Fruit fly (Drosophila melanogaster): Measurements from ENCODE around the gene CG33281.

CG33281 gene

dm6 chr2L:3323319-3324287 lies at the start of gene CG33281:
Gene CG33281 (plus strand): TSS chr2L:3324237.
- no peak for TF ChIP-seq Lpt (GFP tag; optimal IDR thresholded peaks at IDR 0.05)
- TF ChIP-seq fkh (GFP tag; optimal IDR thresholded peaks at IDR 0.05), result peak; percentile 53

- TF ChIP-seq CG34406 (GFP tag; optimal IDR thresholded peaks at IDR 0.05) (no peak), acj6 (GFP tag; optimal IDR thresholded peaks at IDR 0.05) (no peak), CG31627 (GFP tag; optimal IDR thresholded peaks at IDR 0.05) (no peak)
These were observed 45.3 kb upstream of the CG33281 start for dm6 chr2L:3278786-3279185.

- TF ChIP-seq CG10669 (GFP tag; optimal IDR thresholded peaks at IDR 0.05), result peak; percentile 16
- 0 out of 3 replicates have a peak, but pooled peaks have one; percentile 38 for TF ChIP-seq CG6163 (GFP tag; IDR thresholded peaks at IDR 0.05)
- TF ChIP-seq vri (GFP tag; optimal IDR thresholded peaks at IDR 0.05), result no peak
- TF ChIP-seq Gug (GFP tag; IDR thresholded peaks at IDR 0.05), result no peak
- TF ChIP-seq svp (GFP tag), result no peak
- TF ChIP-seq fkh (GFP tag; optimal IDR thresholded peaks at IDR 0.05), result peak; percentile 84
- peak; percentile 20 for TF ChIP-seq CG10631 (GFP tag; optimal IDR thresholded peaks at IDR 0.05)
- TF ChIP-seq dac (GFP tag; optimal IDR thresholded peaks at IDR 0.05), result no peak
- TF ChIP-seq CG1621 (tag; optimal IDR thresholded peaks at IDR 0.05), result no peak
- no peak for TF ChIP-seq Sox15 (GFP tag; optimal IDR thresholded peaks at IDR 0.05)
- no peak for TF ChIP-seq CG3919 (GFP tag; optimal IDR thresholded peaks at IDR 0.05)
- peak; percentile 36; the same call in 1 of the 3 replicates for TF ChIP-seq eg (GFP tag; IDR thresholded peaks at IDR 0.05)
These were observed 43.5 kb upstream of the CG33281 start, which contains the start of gene OtopLb for dm6 chr2L:3280484-3280993. Gene OtopLb (minus strand): TSS chr2L:3280534.

dm6 chr2L:3293718-3294340 lies 30.2 kb upstream of the CG33281 start:
- TF ChIP-seq dac (GFP tag; optimal IDR thresholded peaks at IDR 0.05), result no peak
- TF ChIP-seq svp (GFP tag), result peak; percentile 74
- TF ChIP-seq Hr39 (GFP tag; optimal IDR thresholded peaks at IDR 0.05), result no peak
- no peak for TF ChIP-seq CG3919 (GFP tag; optimal IDR thresholded peaks at IDR 0.05)
- no peak for TF ChIP-seq Eip75B (GFP tag; optimal IDR thresholded peaks at IDR 0.05)

dm6 chr2L:3294572-3294971 lies 29.5 kb upstream of the CG33281 start, which contains the start of gene CG9664:
Gene CG9664 (minus strand): TSS chr2L:3294706.
- TF ChIP-seq svp (GFP tag) (peak; percentile 33), Eip93F (GFP tag; optimal IDR thresholded peaks at IDR 0.05) (peak; percentile 49), Sox14 (GFP tag; optimal IDR thresholded peaks at IDR 0.05) (no peak), Eip78C (GFP tag) (peak; percentile 48)

dm6 chr2L:3298065-3298469 lies 26.0 kb upstream of the CG33281 start:
- TF ChIP-seq vri (GFP tag; optimal IDR thresholded peaks at IDR 0.05) (peak; percentile 59), svp (GFP tag) (peak; percentile 59), CG8632 (GFP tag; optimal IDR thresholded peaks at IDR 0.05) (no peak), eg (GFP tag; IDR thresholded peaks at IDR 0.05) (no peak), pdm3 (GFP tag; optimal IDR thresholded peaks at IDR 0.05) (no peak)

- no peak for TF ChIP-seq CG8632 (GFP tag; optimal IDR thresholded peaks at IDR 0.05)
- TF ChIP-seq Hr39 (GFP tag; optimal IDR thresholded peaks at IDR 0.05), result no peak
- no peak for TF ChIP-seq fd59A (GFP tag; optimal IDR thresholded peaks at IDR 0.05)
- no peak for TF ChIP-seq dsx (GFP tag; optimal IDR thresholded peaks at IDR 0.05; ENCODE audit: poor library complexity, severe bottlenecking)
- TF ChIP-seq CG3919 (GFP tag; optimal IDR thresholded peaks at IDR 0.05), result no peak
- TF ChIP-seq spab (GFP tag; optimal IDR thresholded peaks at IDR 0.05), result no peak
- no peak for TF ChIP-seq Eip78C (GFP tag)
- TF ChIP-seq fd85E (GFP tag; optimal IDR thresholded peaks at IDR 0.05), result no peak
- no peak for TF ChIP-seq Lpt (GFP tag; optimal IDR thresholded peaks at IDR 0.05)
- no peak for TF ChIP-seq OdsH (GFP tag; optimal IDR thresholded peaks at IDR 0.05)
- no peak for TF ChIP-seq CG1621 (tag; optimal IDR thresholded peaks at IDR 0.05)
- no peak for TF ChIP-seq CG9139 (GFP tag; optimal IDR thresholded peaks at IDR 0.05)
- no peak for TF ChIP-seq CG6163 (GFP tag; IDR thresholded peaks at IDR 0.05)
- TF ChIP-seq Ets21C (GFP tag; optimal IDR thresholded peaks at IDR 0.05), result no peak
These were observed 24.9 kb upstream of the CG33281 start for dm6 chr2L:3299142-3299541.
